Fruit fly (Drosophila melanogaster) whole organism, embryonic: ENCODE measurements around the gene Pvf2.

Experiments used
- CG10431 ChIP-seq: fragments of 200-800 bp; sonication (Bioruptor generic); optimal IDR thresholded peaks from 3 replicates; lab custom pipeline; 2018; ENCODE audit warnings: missing biosample characterization, mild to moderate bottlenecking, missing genetic modification characterization
- CG11504 ChIP-seq: fragments of 200-800 bp; sonication (Bioruptor generic); optimal IDR thresholded peaks from 3 replicates; lab custom pipeline; 2019; ENCODE audit warnings: missing biosample characterization, mild to moderate bottlenecking, missing genetic modification characterization, moderate library complexity
- CG12219 ChIP-seq: fragments of 200-800 bp; sonication (Bioruptor generic); optimal IDR thresholded peaks from 3 replicates; lab custom pipeline; 2018; ENCODE audit warnings: missing biosample characterization, mild to moderate bottlenecking, missing genetic modification characterization
- CG13287 ChIP-seq: fragments of 200-800 bp; sonication (Bioruptor generic); IDR thresholded peaks from 2 replicates; pipeline ENCODE4 v1.3.6; 2022; ENCODE audit warnings: missing biosample characterization, missing genetic modification characterization; ENCODE audit not compliant: partially characterized antibody
- CG15073 ChIP-seq: fragments of 200-800 bp; sonication (Bioruptor generic); optimal IDR thresholded peaks from 2 replicates; lab custom pipeline; 2016; ENCODE audit warnings: missing biosample characterization, missing genetic modification characterization
- CG17328 ChIP-seq: fragments of 200-800 bp; sonication (Bioruptor generic); IDR thresholded peaks from 2 replicates; pipeline ENCODE4 v1.3.6; 2022; ENCODE audit warnings: missing biosample characterization, missing genetic modification characterization
- CG17829 ChIP-seq: fragments of 200-800 bp; optimal IDR thresholded peaks from 2 replicates; lab custom pipeline; 2019; ENCODE audit warnings: missing biosample characterization, mild to moderate bottlenecking, missing genetic modification characterization, moderate library complexity
- CG32767 ChIP-seq: fragments of 200-800 bp; sonication (Bioruptor generic); IDR thresholded peaks from 2 replicates; pipeline ENCODE4 v1.3.6; 2022; ENCODE audit warnings: missing biosample characterization, missing genetic modification characterization
- CG34224 ChIP-seq: fragments of 200-800 bp; sonication (Bioruptor generic); IDR thresholded peaks from 3 replicates; pipeline ENCODE4 v1.3.6; 2022; ENCODE audit warnings: missing biosample characterization, missing genetic modification characterization; ENCODE audit not compliant: partially characterized antibody
- CG4730 ChIP-seq: fragments of 200-800 bp; sonication (Bioruptor generic); IDR thresholded peaks from 2 replicates; pipeline ENCODE4 v1.3.6; 2022; ENCODE audit warnings: missing biosample characterization, missing genetic modification characterization
- CG6765 ChIP-seq: fragments of 200-800 bp; sonication (Bioruptor generic); optimal IDR thresholded peaks from 3 replicates; lab custom pipeline; 2017; ENCODE audit warnings: missing biosample characterization, mild to moderate bottlenecking, missing genetic modification characterization
- CG7839 ChIP-seq: fragments of 200-800 bp; sonication (Bioruptor generic); optimal IDR thresholded peaks from 3 replicates; lab custom pipeline; 2018; ENCODE audit warnings: missing biosample characterization, mild to moderate bottlenecking, missing genetic modification characterization, moderate library complexity
- CG8089 ChIP-seq: fragments of 200-800 bp; sonication (Bioruptor generic); optimal IDR thresholded peaks from 3 replicates; lab custom pipeline; 2016; ENCODE audit warnings: missing biosample characterization, missing genetic modification characterization
- CG8290 ChIP-seq, 3 experiments: fragments of 200-800 bp; sonication (Bioruptor generic); optimal IDR thresholded peaks; 2 replicates each; lab custom pipeline; 2016 to 2019; ENCODE audit warnings: missing biosample characterization in 3 of 3, missing genetic modification characterization in 3 of 3, mild to moderate bottlenecking in 2 of 3, moderate library complexity in 1 of 3
- CG9727 ChIP-seq: fragments of 200-800 bp; sonication (Bioruptor generic); optimal IDR thresholded peaks from 3 replicates; lab custom pipeline; 2017; ENCODE audit warnings: missing biosample characterization, mild to moderate bottlenecking, missing genetic modification characterization
- CG9817 ChIP-seq: fragments of 200-800 bp; sonication (Bioruptor generic); optimal IDR thresholded peaks from 2 replicates; lab custom pipeline; 2018; ENCODE audit warnings: missing biosample characterization, mild to moderate bottlenecking, missing genetic modification characterization, moderate library complexity
- CrebB ChIP-seq: fragments of 200-800 bp; sonication (Bioruptor generic); optimal IDR thresholded peaks from 3 replicates; lab custom pipeline; 2018; ENCODE audit warnings: missing biosample characterization, mild to moderate bottlenecking, missing genetic modification characterization
- Dll ChIP-seq: fragments of 200-800 bp; sonication (Bioruptor generic); IDR thresholded peaks from 4 replicates; pipeline ENCODE4 v1.3.6; 2022; ENCODE audit warnings: missing biosample characterization, missing genetic modification characterization; ENCODE audit not compliant: partially characterized antibody
- Fer1 ChIP-seq: fragments of 200-800 bp; sonication (Bioruptor generic); optimal IDR thresholded peaks from 2 replicates; lab custom pipeline; 2017; ENCODE audit warnings: missing biosample characterization, mild to moderate bottlenecking, missing genetic modification characterization
- Gug ChIP-seq: fragments of 200-800 bp; sonication (Bioruptor generic); IDR thresholded peaks from 4 replicates; pipeline ENCODE4 v1.3.6; 2022; ENCODE audit warnings: missing biosample characterization, missing genetic modification characterization
- HLHmδ ChIP-seq: fragments of 200-800 bp; sonication (Bioruptor generic); optimal IDR thresholded peaks from 2 replicates; lab custom pipeline; 2018; ENCODE audit warnings: missing biosample characterization, mild to moderate bottlenecking, missing genetic modification characterization, moderate library complexity
- Hand ChIP-seq: fragments of 200-800 bp; sonication (Bioruptor generic); optimal IDR thresholded peaks from 2 replicates; lab custom pipeline; 2017; ENCODE audit warnings: mild to moderate bottlenecking, missing biosample characterization, missing genetic modification reagents, missing genetic modification characterization
- Jarid2 ChIP-seq: fragments of 200-800 bp; sonication (Bioruptor generic); optimal IDR thresholded peaks from 3 replicates; lab custom pipeline; 2017; ENCODE audit warnings: mild to moderate bottlenecking, missing biosample characterization, missing genetic modification reagents, missing genetic modification characterization
- Lim3 ChIP-seq: fragments of 200-800 bp; sonication (Bioruptor generic); IDR thresholded peaks from 2 replicates; pipeline ENCODE4 v1.3.6; 2022; ENCODE audit warnings: missing biosample characterization, missing genetic modification characterization
- Poxn ChIP-seq: fragments of 200-800 bp; sonication (Bioruptor generic); IDR thresholded peaks from 2 replicates; pipeline ENCODE4 v1.3.6; 2022; ENCODE audit warnings: missing biosample characterization, missing genetic modification characterization
- Rfx ChIP-seq: fragments of 200-800 bp; sonication (Bioruptor generic); IDR thresholded peaks from 2 replicates; pipeline ENCODE4 v1.3.6; 2022; ENCODE audit warnings: missing biosample characterization, missing genetic modification characterization
- Xrp1 ChIP-seq: fragments of 200-800 bp; sonication (Bioruptor generic); IDR thresholded peaks from 2 replicates; pipeline ENCODE4 v1.3.6; 2022; ENCODE audit warnings: missing biosample characterization, missing genetic modification characterization
- ara ChIP-seq: fragments of 200-800 bp; sonication (Bioruptor generic); IDR thresholded peaks from 2 replicates; pipeline ENCODE4 v1.3.6; 2022; ENCODE audit warnings: missing biosample characterization, missing genetic modification characterization
- ash1 ChIP-seq: fragments of 200-800 bp; sonication (Bioruptor generic); optimal IDR thresholded peaks from 2 replicates; lab custom pipeline; 2018; ENCODE audit warnings: missing biosample characterization, mild to moderate bottlenecking, missing genetic modification characterization
- chm ChIP-seq: fragments of 200-800 bp; sonication (Bioruptor generic); IDR thresholded peaks from 2 replicates; pipeline ENCODE4 v1.3.6; 2022; ENCODE audit warnings: missing biosample characterization, missing genetic modification characterization
- dmrt11E ChIP-seq: fragments of 200-800 bp; sonication (Bioruptor generic); optimal IDR thresholded peaks from 3 replicates; lab custom pipeline; 2018; ENCODE audit warnings: missing biosample characterization, mild to moderate bottlenecking, missing genetic modification characterization, moderate library complexity
- grn ChIP-seq: fragments of 200-800 bp; sonication (Bioruptor generic); optimal IDR thresholded peaks from 3 replicates; lab custom pipeline; 2017; ENCODE audit warnings: missing biosample characterization, missing genetic modification characterization
- kay ChIP-seq: fragments of 200-800 bp; sonication (Bioruptor generic); optimal IDR thresholded peaks from 2 replicates; lab custom pipeline; 2016; ENCODE audit warnings: missing biosample characterization, missing genetic modification characterization
- lov ChIP-seq, 2 experiments: fragments of 200-800 bp in 1 of 2; fragments of >200 bp in 1 of 2; sonication (Bioruptor generic) in 1 of 2; IDR thresholded peaks in 1 of 2; optimal IDR thresholded peaks in 1 of 2; 2 replicates in 1 of 2; 3 replicates in 1 of 2; pipeline versions ENCODE4 v1.3.6 to Lab custom; 2017 to 2022; ENCODE audit warnings: missing biosample characterization in 1 of 2, missing genetic modification characterization in 1 of 2
- nau ChIP-seq: fragments of 200-800 bp; sonication (Bioruptor generic); optimal IDR thresholded peaks from 3 replicates; lab custom pipeline; 2017; ENCODE audit warnings: missing biosample characterization, mild to moderate bottlenecking, missing genetic modification characterization, missing genetic modification reagents
- nerfin-2 ChIP-seq: fragments of 200-800 bp; sonication (Bioruptor generic); IDR thresholded peaks from 2 replicates; pipeline ENCODE4 v1.3.6; 2022; ENCODE audit warnings: missing biosample characterization, missing genetic modification characterization; ENCODE audit not compliant: partially characterized antibody
- oc ChIP-seq: fragments of 200-800 bp; sonication (Bioruptor generic); optimal IDR thresholded peaks from 2 replicates; lab custom pipeline; 2018; ENCODE audit warnings: missing biosample characterization, mild to moderate bottlenecking, missing genetic modification characterization, moderate library complexity
- onecut ChIP-seq: fragments of 200-800 bp; sonication (Bioruptor generic); IDR thresholded peaks from 2 replicates; pipeline ENCODE4 v1.3.6; 2022; ENCODE audit warnings: missing biosample characterization, missing genetic modification characterization
- pan ChIP-seq, 4 experiments: fragments of >200 bp in 3 of 4; fragments of 200-800 bp in 1 of 4; sonication (Bioruptor generic) in 1 of 4; optimal IDR thresholded peaks in 3 of 4; IDR thresholded peaks in 1 of 4; 2 replicates each; pipeline versions ENCODE4 v1.3.6 to Lab custom; 2017 to 2022; ENCODE audit warnings: missing biosample characterization in 2 of 4, missing genetic modification characterization in 2 of 4, mixed read lengths in 1 of 4
- seq ChIP-seq: fragments of 200-800 bp; sonication (Bioruptor generic); IDR thresholded peaks from 2 replicates; pipeline ENCODE4 v1.3.6; 2022; ENCODE audit warnings: missing biosample characterization, missing genetic modification characterization
- sqz ChIP-seq: fragments of 200-800 bp; sonication (Bioruptor generic); optimal IDR thresholded peaks from 3 replicates; lab custom pipeline; 2018; ENCODE audit warnings: missing biosample characterization, mild to moderate bottlenecking, missing genetic modification characterization
- stwl ChIP-seq: fragments of 200-800 bp; sonication (Bioruptor generic); optimal IDR thresholded peaks from 3 replicates; lab custom pipeline; 2018; ENCODE audit warnings: missing biosample characterization, mild to moderate bottlenecking, missing genetic modification characterization, moderate library complexity
- tap ChIP-seq: fragments of 200-800 bp; optimal IDR thresholded peaks from 3 replicates; lab custom pipeline; 2019; ENCODE audit warnings: missing biosample characterization, mild to moderate bottlenecking, missing genetic modification characterization, moderate library complexity
- trem ChIP-seq: fragments of 200-800 bp; optimal IDR thresholded peaks from 3 replicates; lab custom pipeline; 2019; ENCODE audit warnings: missing biosample characterization, mild to moderate bottlenecking, missing genetic modification characterization, moderate library complexity
- ttk ChIP-seq: fragments of 200-800 bp; sonication (Bioruptor generic); IDR thresholded peaks from 2 replicates; pipeline ENCODE4 v2.1.2; 2022; ENCODE audit warnings: missing biosample characterization, missing genetic modification characterization
- tx ChIP-seq: fragments of 200-800 bp; sonication (Bioruptor generic); optimal IDR thresholded peaks from 2 replicates; lab custom pipeline; 2016; ENCODE audit warnings: missing biosample characterization, missing genetic modification characterization
- zen2 ChIP-seq: fragments of 200-800 bp; sonication (Bioruptor generic); IDR thresholded peaks from 3 replicates; pipeline ENCODE4 v1.3.6; 2022; ENCODE audit warnings: missing biosample characterization, missing genetic modification characterization; ENCODE audit not compliant: partially characterized antibody

Gene Pvf2

DNA sequence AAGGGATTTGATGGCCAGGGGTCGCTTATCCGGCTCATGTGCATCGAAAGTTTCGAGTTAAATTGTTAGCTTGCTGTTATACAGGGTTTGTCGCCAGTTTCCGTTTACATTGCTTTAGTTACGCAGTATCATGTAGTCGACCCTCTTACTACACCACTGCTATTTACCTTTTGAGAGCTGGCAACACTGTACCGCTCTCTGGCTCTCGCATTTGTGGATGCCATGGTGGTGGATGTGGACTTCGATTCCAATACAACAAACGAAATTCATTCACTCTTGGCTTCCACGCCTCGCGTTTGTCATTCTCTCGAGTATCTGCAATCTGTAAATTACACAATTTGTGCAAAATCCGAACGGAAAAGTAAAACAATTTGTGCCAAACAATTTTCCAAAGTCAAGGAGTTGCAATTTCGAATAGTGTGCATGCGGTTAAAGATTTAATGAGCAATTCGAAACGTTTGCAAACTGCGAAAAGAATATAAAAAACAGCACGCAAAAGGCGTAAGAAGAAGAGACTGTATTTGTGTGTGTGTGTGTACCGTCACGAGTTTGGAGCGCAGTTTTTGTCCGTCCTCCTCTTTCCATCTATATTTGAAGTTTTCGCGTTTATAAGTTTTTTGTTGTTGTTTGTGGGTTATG is 35.3 kb downstream of the Pvf2 start (continued):
- TF ChIP-seq Gug (GFP tag; lab: Robert Waterston, UW) (peak; percentile 4; the same call in 1 of the 4 replicates), CG9817 (no peak), HLHmδ (peak; percentile 92), CG4730 (GFP tag; lab: Robert Waterston, UW) (no peak), pan (optimal IDR thresholded peaks at IDR 0.05; lab: Kevin White, UChicago) (peak in 1 of 2 experiments; percentile 71), pan (GFP tag; optimal IDR thresholded peaks at IDR 0.05 in 1 of 2, IDR thresholded peaks at IDR 0.05 in 1 of 2) (peak in 1 of 2 experiments; percentile 17), CG6765 (peak; percentile 34), Rfx (peak; percentile 52), trem (tag; lab: Kevin White, UChicago) (peak; percentile 6), zen2 (GFP tag; lab: Robert Waterston, UW) (peak; percentile 99), nerfin-2 (peak; percentile 100), seq (GFP tag; lab: Robert Waterston, UW) (peak; percentile 78), CG7839 (tag; lab: Kevin White, UChicago) (peak; percentile 23), CG8089 (GFP tag; lab: Kevin White, UChicago) (no peak), nau (GFP tag; lab: Kevin White, UChicago) (no peak), dmrt11E (peak; percentile 15), Fer1 (GFP tag; lab: Kevin White, UChicago) (peak; percentile 63), CG15073 (GFP tag; lab: Kevin White, UChicago) (no peak), stwl (tag; lab: Kevin White, UChicago) (peak; percentile 63), CG12219 (peak; percentile 9), chm (GFP tag; lab: Robert Waterston, UW) (peak; percentile 73; the same call in 1 of the 2 replicates), tx (peak; percentile 4), CG9727 (GFP tag; lab: Kevin White, UChicago) (peak; percentile 21), grn (GFP tag; lab: Kevin White, UChicago) (peak; percentile 50), tap (tag; lab: Kevin White, UChicago) (peak; percentile 25), Hand (GFP tag; lab: Kevin White, UChicago) (peak; percentile 4), CG13287 (peak; percentile 84), Jarid2 (GFP tag; lab: Kevin White, UChicago) (peak; percentile 50), onecut (peak; percentile 44), CG32767 (0 out of 2 replicates have a peak, but pooled peaks have one; percentile 31), ttk (GFP tag; lab: Robert Waterston, UW) (peak; percentile 26; the same call in 1 of the 2 replicates), Poxn (GFP tag; lab: Robert Waterston, UW) (no peak), sqz (GFP tag; lab: Kevin White, UChicago) (peak; percentile 89), CG34224 (GFP tag; lab: Robert Waterston, UW) (peak; percentile 95), Xrp1 (GFP tag; lab: Robert Waterston, UW) (peak; percentile 41; the same call in 1 of the 2 replicates), kay (GFP tag; lab: Kevin White, UChicago) (no peak), CG11504 (tag; lab: Kevin White, UChicago) (peak; percentile 15), Lim3 (no peak), CG10431 (GFP tag; lab: Kevin White, UChicago) (peak; percentile 72), ara (GFP tag; lab: Robert Waterston, UW) (no peak; the same call in 1 of the 2 replicates), ash1 (GFP tag; lab: Kevin White, UChicago) (peak; percentile 50), lov (optimal IDR thresholded peaks at IDR 0.05; lab: Kevin White, UChicago) (no peak), lov (GFP tag; IDR thresholded peaks at IDR 0.05; lab: Robert Waterston, UW) (0 out of 3 replicates have a peak, but pooled peaks have one; percentile 13), CG17829 (peak; percentile 43), CrebB (peak; percentile 62), CG17328 (GFP tag; lab: Robert Waterston, UW) (peak; percentile 38; the same call in 1 of the 2 replicates), oc (tag; lab: Kevin White, UChicago) (no peak), Dll (peak; percentile 82), CG8290 (GFP tag; optimal IDR thresholded peaks at IDR 0.05; lab: Kevin White, UChicago) (peak; percentile 24), CG8290 (tag; optimal IDR thresholded peaks at IDR 0.05; lab: Kevin White, UChicago) (peak in 1 of 2 experiments; percentile 86)
